Worm (Caenorhabditis elegans) whole organism, mixed stage, embryonic: ENCODE measurements around the gene unc-5.

Experiments used
- M03D4.4 ChIP-seq: sonication (generic microtip); optimal IDR thresholded peaks from 2 replicates; lab custom pipeline; 2017; ENCODE audit warnings: mild to moderate bottlenecking, missing genetic modification characterization, missing compliant biosample characterization
- bed-3 ChIP-seq: fragments of 200-800 bp; sonication (Bioruptor generic); optimal IDR thresholded peaks from 3 replicates; lab custom pipeline; 2018; ENCODE audit warnings: mild to moderate bottlenecking, missing genetic modification characterization, moderate library complexity, missing compliant biosample characterization
- blmp-1 ChIP-seq: fragments of 150-350 bp; optimal IDR thresholded peaks from 2 replicates; lab custom pipeline; 2014; ENCODE audit warnings: missing biosample characterization, missing genetic modification characterization
- ceh-39 ChIP-seq: fragments of 150-350 bp; optimal IDR thresholded peaks from 2 replicates; lab custom pipeline; 2014; ENCODE audit warnings: missing biosample characterization, missing genetic modification characterization
- ces-1 ChIP-seq: fragments of 150-350 bp; optimal IDR thresholded peaks from 2 replicates; lab custom pipeline; 2014; ENCODE audit warnings: missing biosample characterization, missing genetic modification reagents, missing genetic modification characterization
- cnd-1 ChIP-seq: fragments of 200-800 bp; sonication (Bioruptor generic); optimal IDR thresholded peaks from 2 replicates; lab custom pipeline; 2018; ENCODE audit warnings: mild to moderate bottlenecking, missing genetic modification characterization, missing compliant biosample characterization
- drap-1 ChIP-seq: fragments of 200-800 bp; sonication (Bioruptor generic); optimal IDR thresholded peaks from 3 replicates; lab custom pipeline; 2018; ENCODE audit warnings: mild to moderate bottlenecking, missing genetic modification characterization, missing compliant biosample characterization
- elt-3 ChIP-seq: fragments of 150-350 bp; optimal IDR thresholded peaks from 2 replicates; lab custom pipeline; 2014; ENCODE audit warnings: missing biosample characterization, missing genetic modification characterization
- flh-1 ChIP-seq: fragments of 200-800 bp; sonication (Bioruptor generic); optimal IDR thresholded peaks from 2 replicates; lab custom pipeline; 2018; ENCODE audit warnings: mild to moderate bottlenecking, missing genetic modification characterization, moderate library complexity, missing compliant biosample characterization
- ham-2 ChIP-seq: fragments of 200-800 bp; sonication (Bioruptor generic); optimal IDR thresholded peaks from 2 replicates; lab custom pipeline; 2018; ENCODE audit warnings: mild to moderate bottlenecking, missing genetic modification characterization, missing compliant biosample characterization
- hlh-1 ChIP-seq: fragments of 150-350 bp; optimal IDR thresholded peaks from 2 replicates; lab custom pipeline; 2014; ENCODE audit warnings: missing biosample characterization, missing genetic modification reagents, missing genetic modification characterization
- lin-13 ChIP-seq: fragments of 150-350 bp; optimal IDR thresholded peaks from 2 replicates; lab custom pipeline; 2014; ENCODE audit warnings: missing biosample characterization, missing genetic modification characterization
- lin-32 ChIP-seq: fragments of 200-800 bp; sonication (Bioruptor generic); optimal IDR thresholded peaks from 2 replicates; lab custom pipeline; 2018; ENCODE audit warnings: mild to moderate bottlenecking, missing genetic modification characterization, missing compliant biosample characterization
- lsy-2 ChIP-seq: fragments of 150-350 bp; optimal IDR thresholded peaks from 2 replicates; lab custom pipeline; 2014; ENCODE audit warnings: missing biosample characterization, missing genetic modification characterization
- mab-5 ChIP-seq: fragments of 150-350 bp; optimal IDR thresholded peaks from 2 replicates; lab custom pipeline; 2014; ENCODE audit warnings: missing biosample characterization, missing genetic modification characterization
- mep-1 ChIP-seq: fragments of 150-350 bp; optimal IDR thresholded peaks from 2 replicates; lab custom pipeline; 2017; ENCODE audit warnings: missing biosample characterization, missing genetic modification reagents, missing genetic modification characterization, inconsistent platforms
- mls-2 ChIP-seq: sonication (generic microtip); optimal IDR thresholded peaks from 2 replicates; lab custom pipeline; 2016; ENCODE audit warnings: mild to moderate bottlenecking, missing genetic modification characterization, moderate library complexity, missing compliant biosample characterization
- nhr-12 ChIP-seq: fragments of 150-350 bp; optimal IDR thresholded peaks from 2 replicates; lab custom pipeline; 2014; ENCODE audit warnings: missing biosample characterization, missing genetic modification characterization
- nhr-2 ChIP-seq: fragments of 150-350 bp; optimal IDR thresholded peaks from 2 replicates; lab custom pipeline; 2014; ENCODE audit warnings: missing biosample characterization, missing genetic modification characterization
- nhr-237 ChIP-seq: fragments of 150-350 bp; optimal IDR thresholded peaks from 2 replicates; lab custom pipeline; 2014; ENCODE audit warnings: missing biosample characterization, missing genetic modification characterization
- nhr-28 ChIP-seq: fragments of 150-350 bp; optimal IDR thresholded peaks from 2 replicates; lab custom pipeline; 2014; ENCODE audit warnings: missing biosample characterization, missing genetic modification characterization
- nhr-76 ChIP-seq: sonication (generic microtip); optimal IDR thresholded peaks from 2 replicates; lab custom pipeline; 2017; ENCODE audit warnings: missing biosample characterization, missing genetic modification characterization
- pha-4 ChIP-seq: fragments of 150-350 bp; optimal IDR thresholded peaks from 2 replicates; lab custom pipeline; 2018; ENCODE audit warnings: missing biosample characterization, missing genetic modification reagents, missing genetic modification characterization
- sem-2 ChIP-seq: fragments of 200-800 bp; sonication (Bioruptor generic); optimal IDR thresholded peaks from 2 replicates; lab custom pipeline; 2018; ENCODE audit warnings: mild to moderate bottlenecking, missing genetic modification characterization, missing compliant biosample characterization
- snpc-4 ChIP-seq: fragments of 150-350 bp; optimal IDR thresholded peaks from 2 replicates; lab custom pipeline; 2014; ENCODE audit warnings: missing biosample characterization, missing genetic modification characterization
- sptf-1 ChIP-seq: sonication (generic microtip); optimal IDR thresholded peaks from 2 replicates; lab custom pipeline; 2017; ENCODE audit warnings: mild to moderate bottlenecking, missing genetic modification characterization, moderate library complexity, missing compliant biosample characterization
- tbx-8 ChIP-seq: fragments of 200-800 bp; sonication (Bioruptor generic); optimal IDR thresholded peaks from 2 replicates; lab custom pipeline; 2018; ENCODE audit warnings: mild to moderate bottlenecking, missing genetic modification characterization, moderate library complexity, missing compliant biosample characterization
- unc-120 ChIP-seq: sonication (generic microtip); optimal IDR thresholded peaks from 2 replicates; lab custom pipeline; 2017; ENCODE audit warnings: missing genetic modification characterization, missing compliant biosample characterization; ENCODE audit not compliant: poor library complexity, severe bottlenecking
- unc-39 ChIP-seq: fragments of 150-350 bp; optimal IDR thresholded peaks from 2 replicates; lab custom pipeline; 2014; ENCODE audit warnings: missing biosample characterization, missing genetic modification characterization
- unc-62 ChIP-seq: fragments of 150-350 bp; optimal IDR thresholded peaks from 2 replicates; lab custom pipeline; 2014; ENCODE audit warnings: missing biosample characterization, missing genetic modification reagents, missing genetic modification characterization
- ztf-11 ChIP-seq: fragments of 150-350 bp; optimal IDR thresholded peaks from 2 replicates; lab custom pipeline; 2014; ENCODE audit warnings: missing biosample characterization, missing genetic modification characterization

The unc-5 gene

ce11 chrIV:5535780-5536179 is 7.6 kb upstream of the unc-5 start:
- TF ChIP-seq mls-2 (tag; lab: Kevin White, UChicago) (peak; percentile 44), hlh-1 (peak; percentile 11), drap-1 (GFP tag; lab: Kevin White, UChicago) (no peak), unc-62 (GFP tag; lab: Kevin White, UChicago) (peak; percentile 95), mep-1 (tag; lab: Kevin White, UChicago) (no peak), ces-1 (peak; percentile 47), lin-32 (GFP tag; lab: Kevin White, UChicago) (no peak), mab-5 (tag; lab: Kevin White, UChicago) (peak; percentile 78), unc-120 (tag; lab: Kevin White, UChicago) (peak; percentile 24)

ce11 chrIV:5534596-5534995 is 6.5 kb upstream of the unc-5 start:
- TF ChIP-seq sptf-1 = no peak
- no peak for TF ChIP-seq flh-1 (GFP tag; lab: Kevin White, UChicago)
- no peak for TF ChIP-seq sem-2
- no peak for TF ChIP-seq ceh-39 (tag; lab: Kevin White, UChicago)
- no peak for TF ChIP-seq cnd-1
- no peak for TF ChIP-seq nhr-76
- TF ChIP-seq snpc-4 (tag; lab: Kevin White, UChicago) = no peak
- TF ChIP-seq lsy-2 (tag; lab: Kevin White, UChicago) = no peak
- no peak for TF ChIP-seq unc-120 (tag; lab: Kevin White, UChicago)
- no peak for TF ChIP-seq nhr-12
- TF ChIP-seq lin-32 (GFP tag; lab: Kevin White, UChicago) = no peak
- TF ChIP-seq unc-39 (tag; lab: Kevin White, UChicago) = no peak
- TF ChIP-seq nhr-28 = no peak

ce11 chrIV:5533556-5533955 is 5.4 kb upstream of the unc-5 start:
- TF ChIP-seq ces-1 = peak; percentile 93
- TF ChIP-seq mls-2 (tag; lab: Kevin White, UChicago) = no peak

ce11 chrIV:5530980-5531379 is 2.8 kb upstream of the unc-5 start:
- TF ChIP-seq nhr-2 (tag; lab: Kevin White, UChicago) (no peak), ces-1 (peak; percentile 4)

- peak; percentile 59 for TF ChIP-seq hlh-1
- TF ChIP-seq mls-2 (tag; lab: Kevin White, UChicago) = peak; percentile 36
- no peak for TF ChIP-seq elt-3 (tag; lab: Kevin White, UChicago)
- peak; percentile 45 for TF ChIP-seq unc-120 (tag; lab: Kevin White, UChicago)
- peak; percentile 57 for TF ChIP-seq nhr-2 (tag; lab: Kevin White, UChicago)
- peak; percentile 9 for TF ChIP-seq M03D4.4 (tag; lab: Kevin White, UChicago)
- peak; percentile 84 for TF ChIP-seq unc-62 (GFP tag; lab: Kevin White, UChicago)
- TF ChIP-seq ces-1 = no peak
Measured at ce11 chrIV:5526711-5527383, 1.3 kb downstream of the unc-5 start.

ce11 chrIV:5519044-5519443 is 9.1 kb downstream of the unc-5 start:
- TF ChIP-seq lin-32 (GFP tag; lab: Kevin White, UChicago) (no peak), blmp-1 (tag; lab: Kevin White, UChicago) (no peak), ham-2 (GFP tag; lab: Kevin White, UChicago) (no peak), bed-3 (GFP tag; lab: Kevin White, UChicago) (no peak), nhr-237 (tag; lab: Kevin White, UChicago) (no peak), nhr-12 (no peak), mls-2 (tag; lab: Kevin White, UChicago) (no peak), ztf-11 (tag; lab: Kevin White, UChicago) (no peak), drap-1 (GFP tag; lab: Kevin White, UChicago) (no peak), mep-1 (tag; lab: Kevin White, UChicago) (no peak), snpc-4 (tag; lab: Kevin White, UChicago) (no peak), unc-120 (tag; lab: Kevin White, UChicago) (no peak), hlh-1 (no peak), tbx-8 (GFP tag; lab: Kevin White, UChicago) (no peak), lin-13 (no peak), sptf-1 (no peak), pha-4 (tag; lab: Kevin White, UChicago) (no peak), M03D4.4 (tag; lab: Kevin White, UChicago) (no peak), mab-5 (tag; lab: Kevin White, UChicago) (no peak)
- TF ChIP-seq, all 35 proteins: peak for 0
